Worm (Caenorhabditis elegans): ENCODE results near the gene F29A7.8.

Gene F29A7.8

DNA sequence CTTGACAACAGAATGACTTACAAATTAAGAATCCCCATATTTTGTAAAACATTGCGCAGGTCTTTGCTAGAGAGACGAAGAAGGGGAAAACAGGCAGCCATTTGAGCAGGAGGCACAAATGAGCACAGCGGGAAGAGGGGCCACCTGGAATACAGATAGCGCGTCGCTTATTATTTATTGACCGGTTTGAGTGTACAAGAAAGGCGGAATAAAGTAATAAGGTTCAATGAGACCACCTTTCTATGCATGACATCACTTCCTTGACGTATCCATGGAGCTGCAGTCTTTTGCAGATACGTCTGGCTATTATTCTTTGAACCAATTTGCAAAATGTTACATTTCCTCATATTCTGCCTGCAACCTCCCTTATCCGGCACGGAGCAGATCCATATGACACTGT lies 17.1 kb upstream of the F29A7.8 start, which contains the start of gene fbxb-111:
Gene fbxb-111 (minus strand): TSS at position 101 of the 400 bp plus-strand sequence.
- no peak for TF ChIP-seq unc-55 (GFP tag; optimal IDR thresholded peaks at IDR 0.05)
- no peak for TF ChIP-seq peb-1 (tag; optimal IDR thresholded peaks at IDR 0.05)
- TF ChIP-seq gmeb-1 (tag; optimal IDR thresholded peaks at IDR 0.05): no peak
- no peak for TF ChIP-seq ceh-82 (tag; optimal IDR thresholded peaks at IDR 0.05)
- TF ChIP-seq lin-39 (tag; optimal IDR thresholded peaks at IDR 0.05): no peak
- TF ChIP-seq sem-4 (tag; optimal IDR thresholded peaks at IDR 0.05): no peak
- TF ChIP-seq sma-3 (GFP tag; optimal IDR thresholded peaks at IDR 0.05): no peak
- no peak for TF ChIP-seq mdl-1 (tag; optimal IDR thresholded peaks at IDR 0.05)
- TF ChIP-seq nhr-129 (tag; optimal IDR thresholded peaks at IDR 0.05): no peak
- TF ChIP-seq unc-39 (tag; optimal IDR thresholded peaks at IDR 0.05): no peak
- TF ChIP-seq nhr-77 (tag; optimal IDR thresholded peaks at IDR 0.05): no peak
- no peak for TF ChIP-seq C34F6.9 (tag; optimal IDR thresholded peaks at IDR 0.05)
- no peak for TF ChIP-seq crh-2 (tag; optimal IDR thresholded peaks at IDR 0.05)

DNA sequence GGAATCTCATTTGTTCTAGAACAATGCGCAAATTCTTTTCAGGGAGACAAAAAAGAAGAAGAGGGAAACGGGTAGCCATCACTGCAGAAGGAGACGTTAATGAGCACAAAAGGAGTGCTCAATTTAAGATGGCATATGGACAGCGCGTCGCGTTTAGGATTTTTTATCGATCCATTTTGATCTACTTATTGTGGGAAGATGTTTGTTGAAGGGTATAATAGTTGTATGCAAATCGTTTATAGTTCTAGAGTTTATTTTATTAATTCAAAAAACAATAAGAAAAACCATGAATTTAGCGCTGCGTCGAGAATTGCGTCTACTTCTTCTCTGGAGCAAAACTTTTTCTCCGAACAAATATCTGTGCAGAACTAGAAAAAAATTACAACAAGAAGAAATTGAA lies 15.7 kb upstream of the F29A7.8 start, which contains the start of gene sdz-9:
Gene sdz-9 (minus strand): TSS at position 101 of the 400 bp plus-strand sequence.
- TF ChIP-seq crh-2 (tag; optimal IDR thresholded peaks at IDR 0.05): no peak
- TF ChIP-seq nhr-23 (tag; optimal IDR thresholded peaks at IDR 0.05): no peak
- no peak for TF ChIP-seq alr-1 (tag; optimal IDR thresholded peaks at IDR 0.05)
- TF ChIP-seq elt-3 (tag; optimal IDR thresholded peaks at IDR 0.05): no peak

DNA sequence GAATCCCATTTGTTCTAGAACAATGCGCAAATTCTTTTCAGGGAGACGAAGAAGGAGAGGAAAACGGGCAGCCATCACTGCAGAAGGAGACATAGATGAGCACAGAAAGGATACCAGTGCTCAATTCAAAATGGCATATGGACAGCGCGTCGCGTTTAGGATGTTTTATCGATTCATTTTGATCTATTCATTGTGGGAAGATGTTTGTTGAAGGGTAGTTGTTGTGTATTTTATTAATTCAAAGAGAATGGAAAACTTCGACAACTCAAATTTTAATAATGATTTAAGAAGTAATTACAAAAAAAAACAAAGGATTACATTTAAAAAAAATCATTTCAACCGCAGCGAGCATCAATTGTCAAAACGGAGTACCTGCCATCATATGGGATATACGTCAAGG lies 14.3 kb upstream of the F29A7.8 start, which contains the start of gene sdz-10:
Gene sdz-10 (minus strand): TSS at position 101 of the 400 bp plus-strand sequence.
- no peak for TF ChIP-seq lsy-2 (tag; optimal IDR thresholded peaks at IDR 0.05)
- no peak for TF ChIP-seq unc-55 (GFP tag; optimal IDR thresholded peaks at IDR 0.05)
- no peak for TF ChIP-seq nhr-11 (tag; optimal IDR thresholded peaks at IDR 0.05)
- TF ChIP-seq mdl-1 (tag; optimal IDR thresholded peaks at IDR 0.05): no peak
- TF ChIP-seq ztf-11 (tag; optimal IDR thresholded peaks at IDR 0.05): no peak
- TF ChIP-seq lin-11 (tag; optimal IDR thresholded peaks at IDR 0.05): no peak
- TF ChIP-seq gmeb-1 (tag; optimal IDR thresholded peaks at IDR 0.05): no peak
- TF ChIP-seq zag-1 (tag; optimal IDR thresholded peaks at IDR 0.05): no peak
- TF ChIP-seq unc-62 (GFP tag; optimal IDR thresholded peaks at IDR 0.05): no peak
- no peak for TF ChIP-seq fos-1 (tag; optimal IDR thresholded peaks at IDR 0.05)
- TF ChIP-seq sma-9 (GFP tag; optimal IDR thresholded peaks at IDR 0.05): no peak
- TF ChIP-seq sma-9 (tag; optimal IDR thresholded peaks at IDR 0.05): no peak
- no peak for TF ChIP-seq nhr-12 (tag; optimal IDR thresholded peaks at IDR 0.05)
- no peak for TF ChIP-seq nhr-129 (tag; optimal IDR thresholded peaks at IDR 0.05)
- no peak for TF ChIP-seq ceh-16 (tag; optimal IDR thresholded peaks at IDR 0.05)
- TF ChIP-seq elt-3 (tag; optimal IDR thresholded peaks at IDR 0.05): no peak
- TF ChIP-seq snpc-4 (tag; optimal IDR thresholded peaks at IDR 0.05): no peak
- TF ChIP-seq crh-2 (tag; optimal IDR thresholded peaks at IDR 0.05): no peak

DNA sequence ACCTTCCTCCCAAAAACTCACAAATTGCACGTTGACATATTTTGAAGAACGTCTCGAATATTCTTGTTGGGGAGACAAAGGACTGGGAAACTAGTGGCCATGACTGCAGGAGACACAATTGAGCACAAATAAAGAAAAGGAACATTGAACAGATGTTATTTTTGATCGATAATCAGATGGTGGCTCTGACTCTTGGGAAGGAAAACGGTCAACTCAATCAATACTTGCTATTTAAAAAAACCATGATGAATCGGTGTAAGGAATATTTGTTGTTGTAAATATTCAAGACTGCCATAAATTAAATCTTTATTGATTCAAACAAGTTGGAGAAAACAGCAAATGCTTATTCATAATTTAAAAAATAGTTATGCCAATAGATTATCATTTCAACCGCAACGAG lies 12.9 kb upstream of the F29A7.8 start, which contains the start of gene fbxb-105:
Gene fbxb-105 (minus strand): TSS at position 101 of the 400 bp plus-strand sequence.
- TF ChIP-seq elt-1 (tag; optimal IDR thresholded peaks at IDR 0.05): no peak
- TF ChIP-seq unc-55 (GFP tag; optimal IDR thresholded peaks at IDR 0.05): no peak
- TF ChIP-seq ztf-1 (GFP tag; conservative IDR thresholded peaks at IDR 0.05): no peak
- no peak for TF ChIP-seq alr-1 (tag; optimal IDR thresholded peaks at IDR 0.05)

DNA sequence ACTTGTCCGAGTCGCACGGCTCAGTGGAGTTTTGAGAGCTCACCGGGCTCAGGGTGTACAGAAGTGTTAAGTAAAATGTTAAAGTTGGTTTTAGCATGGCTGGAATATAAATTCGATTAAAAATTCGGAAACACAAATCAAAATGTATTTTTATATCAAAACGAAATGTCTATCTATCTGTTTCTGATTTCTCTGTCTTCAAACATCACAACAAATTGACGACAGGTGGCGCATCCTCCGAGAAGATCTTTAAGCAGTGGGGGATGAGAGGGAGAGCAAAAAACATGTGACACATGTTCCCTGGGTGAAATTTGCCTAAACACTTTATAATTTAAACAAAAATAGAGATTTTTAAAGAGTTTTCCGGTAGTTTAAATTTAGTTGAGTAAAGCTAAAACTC lies 11.2 kb upstream of the F29A7.8 start, which contains the start of gene F08D12.7:
Gene F08D12.7 (minus strand): TSS at position 101 of the 400 bp plus-strand sequence.
- TF ChIP-seq elt-1 (tag; optimal IDR thresholded peaks at IDR 0.05): no peak
- TF ChIP-seq snpc-4 (tag; optimal IDR thresholded peaks at IDR 0.05): no peak
- TF ChIP-seq nhr-11 (tag; optimal IDR thresholded peaks at IDR 0.05): no peak
- no peak for TF ChIP-seq R02D3.7 (tag; optimal IDR thresholded peaks at IDR 0.05)
- TF ChIP-seq ZK546.5 (tag; optimal IDR thresholded peaks at IDR 0.05): no peak
- TF ChIP-seq nhr-21 (tag; optimal IDR thresholded peaks at IDR 0.05): no peak
- TF ChIP-seq ztf-11 (tag; optimal IDR thresholded peaks at IDR 0.05): no peak
- TF ChIP-seq gmeb-1 (tag; optimal IDR thresholded peaks at IDR 0.05): no peak
- TF ChIP-seq F13H6.1 (tag; optimal IDR thresholded peaks at IDR 0.05): no peak
- TF ChIP-seq lin-11 (tag; optimal IDR thresholded peaks at IDR 0.05): no peak
- TF ChIP-seq unc-62 (GFP tag; optimal IDR thresholded peaks at IDR 0.05): no peak
- TF ChIP-seq ztf-4 (tag; optimal IDR thresholded peaks at IDR 0.05): no peak
- TF ChIP-seq nhr-129 (tag; optimal IDR thresholded peaks at IDR 0.05): no peak
- TF ChIP-seq peb-1 (tag; optimal IDR thresholded peaks at IDR 0.05): no peak
